Worm (Caenorhabditis elegans) whole organism, L4 larva: ENCODE data around the gene C16A3.5.

Experiments used
- D1046.2 ChIP-seq: fragments of 200-800 bp; sonication (Bioruptor generic); IDR thresholded peaks from 2 replicates; pipeline ENCODE4 v1.3.6; 2022; ENCODE audit warnings: missing genetic modification characterization, missing compliant biosample characterization
- F10B5.3 ChIP-seq: sonication (generic microtip); optimal IDR thresholded peaks from 2 replicates; lab custom pipeline; 2016; ENCODE audit warnings: mild to moderate bottlenecking, missing genetic modification characterization, missing compliant biosample characterization
- F44E2.7 ChIP-seq: fragments of 200-800 bp; sonication (Bioruptor generic); IDR thresholded peaks from 2 replicates; pipeline ENCODE4 v2.1.2; 2022; ENCODE audit warnings: missing genetic modification characterization, missing compliant biosample characterization
- T20F7.1 ChIP-seq: fragments of 200-800 bp; sonication (Bioruptor generic); optimal IDR thresholded peaks from 2 replicates; lab custom pipeline; 2018; ENCODE audit warnings: mild to moderate bottlenecking, missing genetic modification characterization, missing compliant biosample characterization
- Y75B8A.6 ChIP-seq: fragments of 200-800 bp; sonication (Bioruptor generic); IDR thresholded peaks from 2 replicates; pipeline ENCODE4 v1.3.6; 2022; ENCODE audit warnings: missing genetic modification reagents, missing genetic modification characterization, missing compliant biosample characterization
- ZK337.2 ChIP-seq: fragments of 200-800 bp; sonication (Bioruptor generic); IDR thresholded peaks from 2 replicates; pipeline ENCODE4 v1.3.6; 2022; ENCODE audit warnings: missing genetic modification reagents, missing genetic modification characterization, missing compliant biosample characterization
- aha-1 ChIP-seq: fragments of 150-350 bp; peaks from one replicate; lab custom pipeline; 2014; ENCODE audit warnings: missing biosample characterization, missing genetic modification characterization
- aly-2 ChIP-seq: sonication (generic microtip); optimal IDR thresholded peaks from 2 replicates; lab custom pipeline; 2018; ENCODE audit warnings: missing biosample characterization, missing genetic modification characterization
- arid-1 ChIP-seq: fragments of 200-800 bp; sonication (Bioruptor generic); conservative IDR thresholded peaks from 2 replicates; pipeline ENCODE4 v1.3.6; 2022; ENCODE audit warnings: missing genetic modification reagents, missing genetic modification characterization, missing compliant biosample characterization
- attf-4 ChIP-seq: sonication (generic microtip); optimal IDR thresholded peaks from 3 replicates; lab custom pipeline; 2017; ENCODE audit warnings: missing biosample characterization, missing genetic modification characterization
- ceh-32 ChIP-seq: sonication (generic microtip); optimal IDR thresholded peaks from 2 replicates; lab custom pipeline; 2016; ENCODE audit warnings: mild to moderate bottlenecking, missing genetic modification characterization, missing compliant biosample characterization; ENCODE audit not compliant: poor library complexity
- ceh-62 ChIP-seq: sonication (generic microtip); optimal IDR thresholded peaks from 2 replicates; lab custom pipeline; 2017; ENCODE audit warnings: missing biosample characterization, missing genetic modification characterization
- cey-2 ChIP-seq: sonication (generic microtip); optimal IDR thresholded peaks from 3 replicates; lab custom pipeline; 2017; ENCODE audit warnings: missing genetic modification characterization, mild to moderate bottlenecking, missing compliant biosample characterization, antibody characterized with exemption, borderline replicate concordance; ENCODE audit not compliant: insufficient read depth
- ctbp-1 ChIP-seq: fragments of 200-800 bp; sonication (Bioruptor generic); IDR thresholded peaks from 2 replicates; pipeline ENCODE4 v1.3.6; 2022; ENCODE audit warnings: missing genetic modification reagents, missing genetic modification characterization, missing compliant biosample characterization
- dmd-9 ChIP-seq: fragments of 200-800 bp; sonication (Bioruptor generic); IDR thresholded peaks from 2 replicates; pipeline ENCODE4 v1.3.6; 2022; ENCODE audit warnings: missing genetic modification reagents, missing genetic modification characterization, missing compliant biosample characterization
- dpl-1 ChIP-seq: fragments of 150-350 bp; optimal IDR thresholded peaks from 2 replicates; lab custom pipeline; 2014; ENCODE audit warnings: missing biosample characterization, missing genetic modification reagents, missing genetic modification characterization
- dve-1 ChIP-seq: sonication (generic microtip); optimal IDR thresholded peaks from 2 replicates; lab custom pipeline; 2017; ENCODE audit warnings: antibody characterized with exemption, mild to moderate bottlenecking, missing genetic modification characterization, missing compliant biosample characterization; ENCODE audit not compliant: insufficient read depth
- egl-43 ChIP-seq: fragments of 200-800 bp; sonication (Bioruptor generic); IDR thresholded peaks from 2 replicates; pipeline ENCODE4 v1.3.6; 2022; ENCODE audit warnings: missing genetic modification reagents, missing genetic modification characterization, missing compliant biosample characterization
- fos-1 ChIP-seq: fragments of 150-350 bp; optimal IDR thresholded peaks from 2 replicates; lab custom pipeline; 2014; ENCODE audit warnings: missing biosample characterization, missing genetic modification characterization
- hif-1 ChIP-seq, 2 experiments: sonication (generic microtip); optimal IDR thresholded peaks; 2 replicates each; lab custom pipeline; 2016 to 2017; ENCODE audit warnings: missing compliant biosample characterization in 2 of 2, missing genetic modification characterization in 2 of 2, missing genetic modification reagents in 2 of 2, missing genotype in 2 of 2, mild to moderate bottlenecking in 1 of 2
- hmg-1.1 ChIP-seq: fragments of 200-800 bp; sonication (Bioruptor generic); IDR thresholded peaks from 2 replicates; pipeline ENCODE4 v1.3.6; 2022; ENCODE audit warnings: missing genetic modification reagents, missing genetic modification characterization, missing compliant biosample characterization
- lim-7 ChIP-seq: fragments of 200-800 bp; sonication (Bioruptor generic); IDR thresholded peaks from 2 replicates; pipeline ENCODE4 v1.3.6; 2022; ENCODE audit warnings: missing genetic modification characterization, missing compliant biosample characterization
- lin-1 ChIP-seq: fragments of 200-800 bp; sonication (Bioruptor generic); IDR thresholded peaks from 2 replicates; pipeline ENCODE4 v1.3.6; 2022; ENCODE audit warnings: missing genetic modification reagents, missing genetic modification characterization, missing compliant biosample characterization
- lin-38 ChIP-seq: fragments of 200-800 bp; sonication (Bioruptor generic); IDR thresholded peaks from 2 replicates; pipeline ENCODE4 v1.3.6; 2022; ENCODE audit warnings: missing genetic modification reagents, missing genetic modification characterization, missing compliant biosample characterization
- lsy-2 ChIP-seq, 2 experiments: fragments of 150-350 bp in 1 of 2; sonication (generic microtip) in 1 of 2; optimal IDR thresholded peaks; 2 replicates each; lab custom pipeline; 2014 to 2017; ENCODE audit warnings: missing biosample characterization in 2 of 2, missing genetic modification characterization in 2 of 2
- mdt-29 ChIP-seq: fragments of 200-800 bp; sonication (Bioruptor generic); IDR thresholded peaks from 2 replicates; pipeline ENCODE4 v1.3.6; 2022; ENCODE audit warnings: missing genetic modification reagents, missing genetic modification characterization, missing compliant biosample characterization
- mep-1 ChIP-seq: fragments of 150-350 bp; sonication (generic microtip); optimal IDR thresholded peaks from 3 replicates; lab custom pipeline; 2014; ENCODE audit warnings: missing biosample characterization, missing genetic modification characterization
- mes-2 ChIP-seq: sonication (generic microtip); optimal IDR thresholded peaks from 2 replicates; lab custom pipeline; 2016; ENCODE audit warnings: missing genotype, mild to moderate bottlenecking, missing genetic modification characterization, missing compliant biosample characterization; ENCODE audit not compliant: poor library complexity, severe bottlenecking
- mxl-2 ChIP-seq: fragments of 200-800 bp; sonication (Bioruptor generic); conservative IDR thresholded peaks from 2 replicates; pipeline ENCODE4 v1.3.6; 2022; ENCODE audit warnings: missing genetic modification reagents, missing genetic modification characterization, missing compliant biosample characterization
- nhr-10 ChIP-seq: fragments of 150-350 bp; optimal IDR thresholded peaks from 2 replicates; lab custom pipeline; 2014; ENCODE audit warnings: missing biosample characterization, missing genetic modification characterization
- nhr-237 ChIP-seq: sonication (generic microtip); optimal IDR thresholded peaks from 2 replicates; lab custom pipeline; 2017; ENCODE audit warnings: missing biosample characterization, missing genetic modification characterization
- nhr-25 ChIP-seq: sonication (generic microtip); optimal IDR thresholded peaks from 2 replicates; lab custom pipeline; 2017; ENCODE audit warnings: missing genetic modification characterization, mild to moderate bottlenecking, missing compliant biosample characterization, antibody characterized with exemption, moderate library complexity, borderline replicate concordance; ENCODE audit not compliant: insufficient read depth
- nhr-28 ChIP-seq: fragments of 150-350 bp; optimal IDR thresholded peaks from 2 replicates; lab custom pipeline; 2014; ENCODE audit warnings: missing biosample characterization, missing genetic modification characterization
- nhr-41 ChIP-seq: fragments of 200-800 bp; sonication (Bioruptor generic); IDR thresholded peaks from 2 replicates; pipeline ENCODE4 v1.3.6; 2022; ENCODE audit warnings: missing genetic modification reagents, missing genetic modification characterization, missing compliant biosample characterization
- nhr-42 ChIP-seq: fragments of 200-800 bp; sonication (Bioruptor generic); IDR thresholded peaks from 2 replicates; pipeline ENCODE4 v1.3.6; 2022; ENCODE audit warnings: missing genetic modification characterization, missing compliant biosample characterization
- nhr-6 ChIP-seq: fragments of 150-350 bp; optimal IDR thresholded peaks from 2 replicates; lab custom pipeline; 2014; ENCODE audit warnings: missing biosample characterization, missing genetic modification characterization
- nhr-76 ChIP-seq: fragments of 150-350 bp; optimal IDR thresholded peaks from 2 replicates; lab custom pipeline; 2014; ENCODE audit warnings: missing biosample characterization, missing genetic modification characterization
- rbr-2 ChIP-seq: sonication (generic microtip); optimal IDR thresholded peaks from 2 replicates; lab custom pipeline; 2016; ENCODE audit warnings: missing genotype, missing genetic modification characterization, missing compliant biosample characterization
- skn-1 ChIP-seq: fragments of 150-350 bp; optimal IDR thresholded peaks from 2 replicates; lab custom pipeline; 2014; ENCODE audit warnings: missing biosample characterization, missing genetic modification characterization
- snpc-1.2 ChIP-seq: fragments of 200-800 bp; sonication (Bioruptor generic); IDR thresholded peaks from 2 replicates; pipeline ENCODE4 v1.3.6; 2022; ENCODE audit warnings: missing genetic modification reagents, missing genetic modification characterization, missing compliant biosample characterization
- snpc-4 ChIP-seq: fragments of 150-350 bp; optimal IDR thresholded peaks from 2 replicates; lab custom pipeline; 2014; ENCODE audit warnings: missing biosample characterization, missing genetic modification characterization
- spr-3 ChIP-seq: fragments of 200-800 bp; sonication (Bioruptor generic); optimal IDR thresholded peaks from 2 replicates; lab custom pipeline; 2018; ENCODE audit warnings: mild to moderate bottlenecking, missing genetic modification characterization, missing compliant biosample characterization
- tag-97 ChIP-seq: fragments of 200-800 bp; sonication (Bioruptor generic); IDR thresholded peaks from 2 replicates; pipeline ENCODE4 v1.3.6; 2022; ENCODE audit warnings: missing genetic modification characterization, missing compliant biosample characterization
- unc-62 ChIP-seq, 3 experiments: fragments of 150-350 bp in 1 of 3; sonication (generic microtip); optimal IDR thresholded peaks in 2 of 3; peaks in 1 of 3; 1 replicate in 1 of 3; 2 replicates in 2 of 3; lab custom pipeline; 2014 to 2017; ENCODE audit warnings: missing biosample characterization in 3 of 3, missing genetic modification characterization in 3 of 3, missing genetic modification reagents in 3 of 3, missing genotype in 1 of 3
- vab-7 ChIP-seq: fragments of 200-800 bp; sonication (Bioruptor generic); IDR thresholded peaks from 2 replicates; pipeline ENCODE4 v1.3.6; 2022; ENCODE audit warnings: missing genetic modification reagents, missing genetic modification characterization, missing compliant biosample characterization

Gene C16A3.5

ce11 chrIII:6382987-6383602 lies 2.5 kb downstream of the C16A3.5 start, which contains the start of gene let-716:
let-716 (plus strand) TSS chrIII:6383552.
- TF ChIP-seq mes-2 (tag; lab: Kevin White, UChicago) (peak; percentile 40), ceh-32 (no peak), ceh-62 (tag; lab: Kevin White, UChicago) (no peak), mep-1 (tag; lab: Kevin White, UChicago) (peak; percentile 8), nhr-6 (no peak), nhr-28 (tag; lab: Kevin White, UChicago) (peak; percentile 5), unc-62 (GFP tag; optimal IDR thresholded peaks at IDR 0.05 in 1 of 2; lab: Kevin White, UChicago) (peak in 1 of 2 experiments; percentile 14), unc-62 (tag; optimal IDR thresholded peaks at IDR 0.05; lab: Kevin White, UChicago) (no peak), aly-2 (tag; lab: Kevin White, UChicago) (no peak), dpl-1 (peak; percentile 24), nhr-25 (tag; lab: Kevin White, UChicago) (no peak), mdt-29 (GFP tag; lab: Robert Waterston, UW) (no peak), snpc-1.2 (GFP tag; lab: Robert Waterston, UW) (no peak), nhr-237 (no peak), ctbp-1 (GFP tag; lab: Robert Waterston, UW) (no peak), tag-97 (GFP tag; lab: Robert Waterston, UW) (no peak), hif-1 (tag; optimal IDR thresholded peaks at IDR 0.05; lab: Kevin White, UChicago) (peak in 1 of 2 experiments; percentile 20), fos-1 (tag; lab: Kevin White, UChicago) (no peak), nhr-10 (tag; lab: Kevin White, UChicago) (no peak), aha-1 (no peak), lin-1 (no peak), cey-2 (no peak), mxl-2 (GFP tag; lab: Robert Waterston, UW) (no peak), lin-38 (peak; percentile 39; the same call in 1 of the 2 replicates), egl-43 (GFP tag; lab: Robert Waterston, UW) (no peak), dve-1 (tag; lab: Kevin White, UChicago) (peak; percentile 19), snpc-4 (tag; lab: Kevin White, UChicago) (no peak), T20F7.1 (GFP tag; lab: Kevin White, UChicago) (no peak), lsy-2 (tag; optimal IDR thresholded peaks at IDR 0.05; lab: Kevin White, UChicago) (peak; percentile 56 to 97), hmg-1.1 (GFP tag; lab: Robert Waterston, UW) (0 out of 2 replicates have a peak, but pooled peaks have one; percentile 46), dmd-9 (GFP tag; lab: Robert Waterston, UW) (no peak)

ce11 chrIII:6389533-6389932 lies 9.0 kb downstream of the C16A3.5 start, which contains the start of gene C16A3.2:
C16A3.2 (plus strand) TSS chrIII:6389833.
- TF ChIP-seq nhr-42 (GFP tag; lab: Robert Waterston, UW) (no peak), Y75B8A.6 (GFP tag; lab: Robert Waterston, UW) (no peak), ZK337.2 (GFP tag; lab: Robert Waterston, UW) (no peak), hmg-1.1 (GFP tag; lab: Robert Waterston, UW) (no peak), D1046.2 (GFP tag; lab: Robert Waterston, UW) (no peak), vab-7 (no peak), spr-3 (GFP tag; lab: Kevin White, UChicago) (no peak), F10B5.3 (tag; lab: Kevin White, UChicago) (no peak), nhr-76 (tag; lab: Kevin White, UChicago) (no peak), lim-7 (no peak), rbr-2 (tag; lab: Kevin White, UChicago) (no peak), skn-1 (no peak), nhr-41 (GFP tag; lab: Robert Waterston, UW) (no peak), attf-4 (tag; lab: Kevin White, UChicago) (no peak), arid-1 (GFP tag; lab: Robert Waterston, UW) (no peak), F44E2.7 (GFP tag; lab: Robert Waterston, UW) (no peak)
